Fruit fly (Drosophila melanogaster) whole organism, adult: ENCODE measurements around the gene CG10874.

Experiments
- CG11617 ChIP-seq: fragments of 200-800 bp; sonication (Bioruptor generic); optimal IDR thresholded peaks from 2 replicates; lab custom pipeline; 2017; ENCODE audit warnings: mild to moderate bottlenecking, missing biosample characterization, missing genetic modification reagents, missing genetic modification characterization
- CG12768 ChIP-seq: fragments of 200-800 bp; sonication (Bioruptor generic); optimal IDR thresholded peaks from 2 replicates; lab custom pipeline; 2017; ENCODE audit warnings: missing biosample characterization, missing genetic modification characterization, mild to moderate bottlenecking, moderate library complexity, missing genetic modification reagents
- CG14711 ChIP-seq: fragments of 200-800 bp; sonication (Bioruptor generic); optimal IDR thresholded peaks from 2 replicates; lab custom pipeline; 2018; ENCODE audit warnings: missing biosample characterization, mild to moderate bottlenecking, missing genetic modification characterization, moderate library complexity
- CG1620 ChIP-seq: fragments of 200-800 bp; sonication (Bioruptor generic); optimal IDR thresholded peaks from 2 replicates; lab custom pipeline; 2016; ENCODE audit warnings: missing biosample characterization, missing genetic modification characterization
- CG33017 ChIP-seq: fragments of 200-800 bp; sonication (Bioruptor generic); optimal IDR thresholded peaks from 2 replicates; lab custom pipeline; 2018; ENCODE audit warnings: missing biosample characterization, mild to moderate bottlenecking, missing genetic modification characterization, moderate library complexity
- CG5204 ChIP-seq: fragments of 200-800 bp; sonication (Bioruptor generic); optimal IDR thresholded peaks from 2 replicates; lab custom pipeline; 2016; ENCODE audit warnings: missing biosample characterization, missing genetic modification characterization
- CG7045 ChIP-seq: fragments of 200-800 bp; sonication (Bioruptor generic); optimal IDR thresholded peaks from 2 replicates; lab custom pipeline; 2017; ENCODE audit warnings: missing biosample characterization, mild to moderate bottlenecking, missing genetic modification characterization
- CG7101 ChIP-seq: fragments of 200-800 bp; sonication (Bioruptor generic); optimal IDR thresholded peaks from 2 replicates; lab custom pipeline; 2018; ENCODE audit warnings: missing biosample characterization, mild to moderate bottlenecking, missing genetic modification characterization, moderate library complexity
- Clk ChIP-seq: fragments of 200-800 bp; sonication (Bioruptor generic); optimal IDR thresholded peaks from 2 replicates; lab custom pipeline; 2017; ENCODE audit warnings: missing biosample characterization, missing genetic modification characterization
- Crg-1 ChIP-seq: fragments of 200-800 bp; sonication (Bioruptor generic); optimal IDR thresholded peaks from 2 replicates; lab custom pipeline; 2016; ENCODE audit warnings: missing biosample characterization, missing genetic modification characterization
- Hr96 ChIP-seq: fragments of 200-800 bp; sonication (Bioruptor generic); optimal IDR thresholded peaks from 2 replicates; lab custom pipeline; 2016; ENCODE audit warnings: missing biosample characterization, missing genetic modification characterization
- Mnt ChIP-seq: fragments of 200-800 bp; sonication (Bioruptor generic); optimal IDR thresholded peaks from 2 replicates; lab custom pipeline; 2016; ENCODE audit warnings: missing biosample characterization, mild to moderate bottlenecking, missing genetic modification characterization
- bab1 ChIP-seq: fragments of 200-800 bp; sonication (Bioruptor generic); optimal IDR thresholded peaks from 3 replicates; lab custom pipeline; 2019; ENCODE audit warnings: missing biosample characterization, mild to moderate bottlenecking, missing genetic modification characterization, moderate library complexity
- cic ChIP-seq: fragments of 200-800 bp; sonication (Bioruptor generic); optimal IDR thresholded peaks from 2 replicates; lab custom pipeline; 2017; ENCODE audit warnings: missing biosample characterization, mild to moderate bottlenecking, missing genetic modification characterization, moderate library complexity
- cnc ChIP-seq, 2 experiments: fragments of >200 bp; optimal IDR thresholded peaks; 2 replicates each; lab custom pipeline; 2017
- kay ChIP-seq: fragments of 200-800 bp; sonication (Bioruptor generic); peaks from one replicate; lab custom pipeline; 2016; ENCODE audit warnings: missing biosample characterization, missing genetic modification characterization, borderline replicate concordance
- ovo ChIP-seq: fragments of 200-800 bp; sonication (Bioruptor generic); optimal IDR thresholded peaks from 2 replicates; lab custom pipeline; 2016; ENCODE audit warnings: missing biosample characterization, missing genetic modification characterization
- pad ChIP-seq: fragments of 200-800 bp; sonication (Bioruptor generic); optimal IDR thresholded peaks from 3 replicates; lab custom pipeline; 2017; ENCODE audit warnings: missing biosample characterization, missing genetic modification characterization, mild to moderate bottlenecking, moderate library complexity, missing genetic modification reagents
- tj ChIP-seq: fragments of 200-800 bp; sonication (Bioruptor generic); optimal IDR thresholded peaks from 3 replicates; lab custom pipeline; 2017; ENCODE audit warnings: missing biosample characterization, mild to moderate bottlenecking, missing genetic modification characterization, moderate library complexity
- toe ChIP-seq: fragments of 200-800 bp; sonication (Bioruptor generic); optimal IDR thresholded peaks from 2 replicates; lab custom pipeline; 2016; ENCODE audit warnings: missing biosample characterization, missing genetic modification characterization

Gene CG10874

dm6 chr2L:2191404-2191803 is 782 bp downstream of the CG10874 start:
- TF ChIP-seq cnc (optimal IDR thresholded peaks at IDR 0.05; lab: Kevin White, UChicago) (no peak), CG11617 (GFP tag; lab: Kevin White, UChicago) (no peak), Crg-1 (GFP tag; lab: Kevin White, UChicago) (no peak), CG5204 (GFP tag; lab: Kevin White, UChicago) (no peak), CG12768 (GFP tag; lab: Kevin White, UChicago) (no peak), toe (GFP tag; lab: Kevin White, UChicago) (no peak), tj (GFP tag; lab: Kevin White, UChicago) (no peak), CG7045 (GFP tag; lab: Kevin White, UChicago) (no peak), Mnt (GFP tag; lab: Kevin White, UChicago) (no peak), kay (no peak), CG1620 (GFP tag; lab: Kevin White, UChicago) (no peak), ovo (GFP tag; lab: Kevin White, UChicago) (no peak), Clk (no peak), Hr96 (GFP tag; lab: Kevin White, UChicago) (no peak), bab1 (no peak), CG14711 (tag; lab: Kevin White, UChicago) (no peak), cic (GFP tag; lab: Kevin White, UChicago) (no peak), CG33017 (tag; lab: Kevin White, UChicago) (no peak), pad (GFP tag; lab: Kevin White, UChicago) (no peak), CG7101 (tag; lab: Kevin White, UChicago) (no peak)

dm6 chr2L:2190684-2191083 is 1.5 kb downstream of the CG10874 start:
- no peak for TF ChIP-seq CG5204 (GFP tag; lab: Kevin White, UChicago)
- TF ChIP-seq Clk = no peak
- no peak for TF ChIP-seq tj (GFP tag; lab: Kevin White, UChicago)

- TF ChIP-seq CG11617 (GFP tag; lab: Kevin White, UChicago) (no peak), CG7101 (tag; lab: Kevin White, UChicago) (no peak), pad (GFP tag; lab: Kevin White, UChicago) (no peak), bab1 (no peak), CG5204 (GFP tag; lab: Kevin White, UChicago) (no peak), cnc (optimal IDR thresholded peaks at IDR 0.05; lab: Kevin White, UChicago) (no peak), CG33017 (tag; lab: Kevin White, UChicago) (no peak)
Observed at dm6 chr2L:2189100-2189499, 3.1 kb downstream of the CG10874 start.

dm6 chr2L:2187411-2187810 is 4.8 kb downstream of the CG10874 start:
- no peak for TF ChIP-seq pad (GFP tag; lab: Kevin White, UChicago)

- TF ChIP-seq CG1620 (GFP tag; lab: Kevin White, UChicago) (no peak), CG7045 (GFP tag; lab: Kevin White, UChicago) (no peak), Hr96 (GFP tag; lab: Kevin White, UChicago) (no peak)
Observed at dm6 chr2L:2185373-2185772, 6.8 kb downstream of the CG10874 start.

dm6 chr2L:2184659-2185058 is 7.5 kb downstream of the CG10874 start:
- TF ChIP-seq ovo (GFP tag; lab: Kevin White, UChicago) = no peak
- TF ChIP-seq Clk = no peak
- no peak for TF ChIP-seq CG1620 (GFP tag; lab: Kevin White, UChicago)
- no peak for TF ChIP-seq toe (GFP tag; lab: Kevin White, UChicago)
- no peak for TF ChIP-seq pad (GFP tag; lab: Kevin White, UChicago)
- TF ChIP-seq CG14711 (tag; lab: Kevin White, UChicago) = no peak
- no peak for TF ChIP-seq CG12768 (GFP tag; lab: Kevin White, UChicago)
- TF ChIP-seq CG7045 (GFP tag; lab: Kevin White, UChicago) = no peak
- no peak for TF ChIP-seq Mnt (GFP tag; lab: Kevin White, UChicago)
- no peak for TF ChIP-seq Hr96 (GFP tag; lab: Kevin White, UChicago)
- TF ChIP-seq Crg-1 (GFP tag; lab: Kevin White, UChicago) = no peak
- TF ChIP-seq kay = no peak
- no peak for TF ChIP-seq tj (GFP tag; lab: Kevin White, UChicago)
- TF ChIP-seq CG5204 (GFP tag; lab: Kevin White, UChicago) = no peak

dm6 chr2L:2184129-2184528 is 8.1 kb downstream of the CG10874 start:
- TF ChIP-seq toe (GFP tag; lab: Kevin White, UChicago) (no peak), cic (GFP tag; lab: Kevin White, UChicago) (no peak), Crg-1 (GFP tag; lab: Kevin White, UChicago) (no peak), CG1620 (GFP tag; lab: Kevin White, UChicago) (no peak)
